Fruit fly (Drosophila melanogaster): ENCODE data around the gene CG4942.

- TF ChIP-seq Smox (GFP tag; optimal IDR thresholded peaks at IDR 0.05) (no peak), CG8319 (GFP tag; optimal IDR thresholded peaks at IDR 0.05) (no peak), Blimp-1 (GFP tag; optimal IDR thresholded peaks at IDR 0.05) (no peak), OdsH (GFP tag; optimal IDR thresholded peaks at IDR 0.05) (no peak), CG1621 (tag; optimal IDR thresholded peaks at IDR 0.05) (no peak), Ets21C (GFP tag; optimal IDR thresholded peaks at IDR 0.05) (no peak), CG6808 (GFP tag; optimal IDR thresholded peaks at IDR 0.05) (no peak), Eip75B (GFP tag; optimal IDR thresholded peaks at IDR 0.05) (no peak), topi (GFP tag; optimal IDR thresholded peaks at IDR 0.05) (no peak), Sox15 (GFP tag; optimal IDR thresholded peaks at IDR 0.05) (no peak)
Observed at dm6 chr3L:9064207-9064754, 8.6 kb upstream of the CG4942 start.
